Worm (Caenorhabditis elegans) whole organism, L4 larva: ENCODE data around the gene pap-2.

Source experiments
- R02D3.7 ChIP-seq: fragments of 150-350 bp; sonication (generic microtip); optimal IDR thresholded peaks from 3 replicates; lab custom pipeline; 2014; ENCODE audit warnings: missing biosample characterization, missing genetic modification characterization
- ces-1 ChIP-seq: fragments of 150-350 bp; sonication (generic microtip); optimal IDR thresholded peaks from 4 replicates; lab custom pipeline; 2014; ENCODE audit warnings: missing biosample characterization, missing genetic modification reagents, missing genetic modification characterization
- daf-12 ChIP-seq: fragments of 150-350 bp; optimal IDR thresholded peaks from 2 replicates; lab custom pipeline; 2014; ENCODE audit warnings: missing biosample characterization, missing genetic modification reagents, missing genetic modification characterization

DNA sequence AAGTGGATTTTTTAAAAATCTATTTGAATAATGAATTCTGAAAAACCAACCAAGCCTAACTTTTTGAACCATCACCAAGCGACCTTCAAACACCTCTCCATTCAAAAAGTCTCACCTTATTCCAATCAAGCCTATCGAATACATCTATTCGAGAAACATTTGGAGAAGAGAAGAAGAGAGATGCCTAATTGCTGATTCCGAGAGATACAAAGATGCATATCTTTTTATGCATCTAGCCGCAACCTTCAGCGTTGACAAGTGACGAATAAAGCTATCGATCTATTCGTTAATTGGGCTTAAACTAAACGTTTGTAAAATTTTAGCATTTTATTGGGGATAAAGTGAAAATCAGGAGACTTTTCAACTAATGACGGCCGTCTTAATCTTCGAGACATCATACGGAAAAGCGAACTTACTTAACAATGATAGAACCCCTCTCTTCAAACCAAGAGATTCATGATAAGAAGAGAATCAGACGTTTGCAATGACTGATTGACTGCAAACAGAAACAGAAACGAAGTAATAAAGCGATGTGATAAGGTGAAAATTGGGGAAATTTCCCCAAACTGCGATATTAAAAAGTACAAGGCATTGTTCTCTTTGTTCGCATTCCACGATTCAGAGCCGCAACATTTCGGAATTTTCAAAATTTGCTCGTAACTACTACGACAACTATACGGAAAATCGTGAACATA is 35.9 kb upstream of the pap-2 start:
- no peak for TF ChIP-seq R02D3.7 (tag; lab: Kevin White, UChicago)
- no peak for TF ChIP-seq daf-12 (tag; lab: Kevin White, UChicago)
- no peak for TF ChIP-seq ces-1
